Worm (Caenorhabditis elegans) whole organism, young adult: ENCODE data around the gene C48B4.7.

ENCODE experiments used
- B0261.1 ChIP-seq: sonication (generic microtip); optimal IDR thresholded peaks from 2 replicates; lab custom pipeline; 2016; ENCODE audit warnings: mild to moderate bottlenecking, missing genetic modification characterization, moderate library complexity, missing compliant biosample characterization
- F10E7.11 ChIP-seq: sonication (generic microtip); optimal IDR thresholded peaks from 2 replicates; lab custom pipeline; 2017; ENCODE audit warnings: mild to moderate bottlenecking, missing genetic modification characterization, moderate library complexity, missing compliant biosample characterization
- F37B4.10 ChIP-seq: fragments of 200-800 bp; sonication (Bioruptor generic); IDR thresholded peaks from 2 replicates; pipeline ENCODE4 v1.3.6; 2022; ENCODE audit warnings: missing genetic modification characterization, missing compliant biosample characterization
- F52B5.7 ChIP-seq: sonication (generic microtip); optimal IDR thresholded peaks from 2 replicates; lab custom pipeline; 2016; ENCODE audit warnings: mild to moderate bottlenecking, missing genetic modification characterization, missing compliant biosample characterization
- F57A8.1 ChIP-seq: fragments of 200-800 bp; sonication (Bioruptor generic); optimal IDR thresholded peaks from 2 replicates; lab custom pipeline; 2018; ENCODE audit warnings: mild to moderate bottlenecking, missing genetic modification characterization, moderate library complexity, missing compliant biosample characterization
- T26A5.8 ChIP-seq: sonication (generic microtip); optimal IDR thresholded peaks from 2 replicates; lab custom pipeline; 2016; ENCODE audit warnings: missing genetic modification characterization, missing compliant biosample characterization
- Y79H2A.3 ChIP-seq: fragments of 200-800 bp; sonication (Bioruptor generic); conservative IDR thresholded peaks from 2 replicates; pipeline ENCODE4 v1.3.6; 2022; ENCODE audit warnings: missing genetic modification reagents, missing genetic modification characterization, missing compliant biosample characterization
- ZK185.1 ChIP-seq: sonication (generic microtip); optimal IDR thresholded peaks from 2 replicates; lab custom pipeline; 2016; ENCODE audit warnings: mild to moderate bottlenecking, missing genetic modification characterization, missing compliant biosample characterization; ENCODE audit not compliant: poor library complexity, severe bottlenecking
- aptf-3 ChIP-seq: fragments of 200-800 bp; sonication (Bioruptor generic); IDR thresholded peaks from 2 replicates; pipeline ENCODE4 v1.3.6; 2022; ENCODE audit warnings: missing genetic modification characterization, missing compliant biosample characterization
- attf-3 ChIP-seq: fragments of 200-800 bp; sonication (Bioruptor generic); conservative IDR thresholded peaks from 2 replicates; pipeline ENCODE4 v1.3.6; 2022; ENCODE audit warnings: missing genetic modification reagents, missing genetic modification characterization, missing compliant biosample characterization
- attf-6 ChIP-seq: fragments of 200-800 bp; sonication (Bioruptor generic); IDR thresholded peaks from 2 replicates; pipeline ENCODE4 v1.3.6; 2022; ENCODE audit warnings: missing genetic modification reagents, missing genetic modification characterization, missing compliant biosample characterization
- ceh-27 ChIP-seq: fragments of 200-800 bp; sonication (Bioruptor generic); optimal IDR thresholded peaks from 2 replicates; lab custom pipeline; 2018; ENCODE audit warnings: mild to moderate bottlenecking, missing genetic modification characterization, moderate library complexity, missing compliant biosample characterization
- ceh-58 ChIP-seq: fragments of 200-800 bp; sonication (Bioruptor generic); IDR thresholded peaks from 2 replicates; pipeline ENCODE4 v1.3.6; 2022; ENCODE audit warnings: missing genetic modification characterization, missing compliant biosample characterization
- ceh-91 ChIP-seq: fragments of 200-800 bp; sonication (Bioruptor generic); IDR thresholded peaks from 2 replicates; pipeline ENCODE4 v1.3.6; 2022; ENCODE audit warnings: missing genetic modification reagents, missing genetic modification characterization, missing compliant biosample characterization
- dox-1 ChIP-seq: fragments of 200-800 bp; sonication (Bioruptor generic); IDR thresholded peaks from 2 replicates; pipeline ENCODE4 v1.3.6; 2022; ENCODE audit warnings: missing genetic modification reagents, missing genetic modification characterization, missing compliant biosample characterization
- dpff-1 ChIP-seq: sonication (generic microtip); optimal IDR thresholded peaks from 2 replicates; lab custom pipeline; 2017; ENCODE audit warnings: mild to moderate bottlenecking, missing genetic modification characterization, missing compliant biosample characterization
- efl-1 ChIP-seq: fragments of 150-350 bp; optimal IDR thresholded peaks from 2 replicates; lab custom pipeline; 2014; ENCODE audit warnings: missing biosample characterization, missing genetic modification reagents, missing genetic modification characterization
- egrh-3 ChIP-seq: fragments of 200-800 bp; sonication (Bioruptor generic); IDR thresholded peaks from 2 replicates; pipeline ENCODE4 v1.3.6; 2022; ENCODE audit warnings: missing genetic modification reagents, missing genetic modification characterization, missing compliant biosample characterization
- gei-17 ChIP-seq: fragments of 200-800 bp; sonication (Bioruptor generic); optimal IDR thresholded peaks from 2 replicates; lab custom pipeline; 2018; ENCODE audit warnings: mild to moderate bottlenecking, missing genetic modification characterization, missing compliant biosample characterization
- hlh-12 ChIP-seq: sonication (generic microtip); optimal IDR thresholded peaks from 2 replicates; lab custom pipeline; 2016; ENCODE audit warnings: missing genetic modification characterization, missing compliant biosample characterization
- hlh-26 ChIP-seq: fragments of 200-800 bp; sonication (Bioruptor generic); conservative IDR thresholded peaks from 2 replicates; pipeline ENCODE4 v1.3.6; 2022; ENCODE audit warnings: missing genetic modification reagents, missing genetic modification characterization, missing compliant biosample characterization
- hmg-1.2 ChIP-seq: fragments of 200-800 bp; sonication (Bioruptor generic); IDR thresholded peaks from 2 replicates; pipeline ENCODE4 v1.3.6; 2022; ENCODE audit warnings: missing genetic modification reagents, missing genetic modification characterization, missing compliant biosample characterization
- hsf-1 ChIP-seq: fragments of 200-800 bp; sonication (Bioruptor generic); IDR thresholded peaks from 2 replicates; pipeline ENCODE4 v1.3.6; 2022; ENCODE audit warnings: missing genetic modification reagents, missing genetic modification characterization, missing compliant biosample characterization
- lag-1 ChIP-seq: fragments of 200-800 bp; sonication (Bioruptor generic); IDR thresholded peaks from 2 replicates; pipeline ENCODE4 v1.3.6; 2022; ENCODE audit warnings: missing genetic modification reagents, missing genetic modification characterization, missing compliant biosample characterization
- let-607 ChIP-seq, 2 experiments: fragments of 200-800 bp in 1 of 2; sonication (Bioruptor generic) in 1 of 2; sonication (generic microtip) in 1 of 2; optimal IDR thresholded peaks; 2 replicates each; lab custom pipeline; 2016 to 2018; ENCODE audit warnings: mild to moderate bottlenecking in 2 of 2, missing compliant biosample characterization in 2 of 2, missing genetic modification characterization in 2 of 2, moderate library complexity in 2 of 2, missing genotype in 1 of 2
- lin-26 ChIP-seq: fragments of 200-800 bp; sonication (Bioruptor generic); IDR thresholded peaks from 2 replicates; pipeline ENCODE4 v1.3.6; 2022; ENCODE audit warnings: missing genetic modification reagents, missing genetic modification characterization, missing compliant biosample characterization
- lin-35 ChIP-seq, 3 experiments: fragments of 150-350 bp in 2 of 3; sonication (generic microtip) in 1 of 3; optimal IDR thresholded peaks; 2 replicates each; lab custom pipeline; 2014 to 2018; ENCODE audit warnings: missing biosample characterization in 3 of 3, missing genetic modification characterization in 3 of 3, missing genetic modification reagents in 3 of 3
- lsl-1 ChIP-seq: fragments of 200-800 bp; sonication (Bioruptor generic); optimal IDR thresholded peaks from 2 replicates; lab custom pipeline; 2018; ENCODE audit warnings: mild to moderate bottlenecking, missing genetic modification characterization, moderate library complexity, missing compliant biosample characterization
- madf-3 ChIP-seq: fragments of 200-800 bp; sonication (Bioruptor generic); IDR thresholded peaks from 2 replicates; pipeline ENCODE4 v1.3.6; 2022; ENCODE audit warnings: missing genetic modification reagents, missing genetic modification characterization, missing compliant biosample characterization
- madf-6 ChIP-seq: fragments of 200-800 bp; sonication (Bioruptor generic); IDR thresholded peaks from 2 replicates; pipeline ENCODE4 v1.3.6; 2022; ENCODE audit warnings: missing genetic modification reagents, missing genetic modification characterization, missing compliant biosample characterization
- madf-8 ChIP-seq: fragments of 200-800 bp; sonication (Bioruptor generic); conservative IDR thresholded peaks from 2 replicates; pipeline ENCODE4 v1.3.6; 2022; ENCODE audit warnings: missing genetic modification reagents, missing genetic modification characterization, missing compliant biosample characterization
- mcd-1 ChIP-seq: fragments of 200-800 bp; sonication (Bioruptor generic); IDR thresholded peaks from 2 replicates; pipeline ENCODE4 v1.3.6; 2022; ENCODE audit warnings: missing genetic modification reagents, missing genetic modification characterization, missing compliant biosample characterization
- nfya-2 ChIP-seq: fragments of 200-800 bp; sonication (Bioruptor generic); IDR thresholded peaks from 2 replicates; pipeline ENCODE4 v1.3.6; 2022; ENCODE audit warnings: missing genetic modification reagents, missing genetic modification characterization, missing compliant biosample characterization
- nfyb-1 ChIP-seq: fragments of 200-800 bp; sonication (Bioruptor generic); IDR thresholded peaks from 2 replicates; pipeline ENCODE4 v1.3.6; 2022; ENCODE audit warnings: missing genetic modification reagents, missing genetic modification characterization, missing compliant biosample characterization
- nhr-27 ChIP-seq: fragments of 200-800 bp; sonication (Bioruptor generic); optimal IDR thresholded peaks from 2 replicates; lab custom pipeline; 2018; ENCODE audit warnings: mild to moderate bottlenecking, missing genetic modification characterization, moderate library complexity, missing compliant biosample characterization
- pha-4 ChIP-seq: fragments of 150-350 bp; sonication (generic microtip); optimal IDR thresholded peaks from 2 replicates; lab custom pipeline; 2014; ENCODE audit warnings: missing biosample characterization, missing genetic modification reagents, missing genetic modification characterization
- rec-8 ChIP-seq, 2 experiments: sonication (generic microtip); optimal IDR thresholded peaks; 2 replicates each; lab custom pipeline; 2016; ENCODE audit warnings: mild to moderate bottlenecking in 2 of 2, missing genetic modification characterization in 2 of 2, missing genetic modification reagents in 2 of 2, missing genotype in 2 of 2, missing biosample characterization in 1 of 2, missing compliant biosample characterization in 1 of 2, moderate library complexity in 1 of 2
- snpc-1.3 ChIP-seq: sonication (generic microtip); optimal IDR thresholded peaks from 2 replicates; lab custom pipeline; 2017; ENCODE audit warnings: missing genetic modification characterization, mild to moderate bottlenecking, missing compliant biosample characterization, antibody characterized with exemption, moderate library complexity, missing genotype, missing genetic modification reagents; ENCODE audit not compliant: insufficient read depth
- sptf-2 ChIP-seq: fragments of 200-800 bp; sonication (Bioruptor generic); optimal IDR thresholded peaks from 2 replicates; lab custom pipeline; 2018; ENCODE audit warnings: mild to moderate bottlenecking, missing genetic modification characterization, missing compliant biosample characterization
- tbp1 ChIP-seq: fragments of 200-800 bp; sonication (Bioruptor generic); optimal IDR thresholded peaks from 2 replicates; lab custom pipeline; 2018; ENCODE audit warnings: mild to moderate bottlenecking, missing genetic modification characterization, missing compliant biosample characterization
- unc-130 ChIP-seq: sonication (generic microtip); optimal IDR thresholded peaks from 2 replicates; lab custom pipeline; 2016; ENCODE audit warnings: missing genetic modification reagents, missing genetic modification characterization, missing compliant biosample characterization
- unc-62 ChIP-seq: fragments of 150-350 bp; optimal IDR thresholded peaks from 2 replicates; lab custom pipeline; 2014; ENCODE audit warnings: missing biosample characterization, missing genetic modification reagents, missing genetic modification characterization
- ztf-18 ChIP-seq: sonication (generic microtip); optimal IDR thresholded peaks from 2 replicates; lab custom pipeline; 2016; ENCODE audit warnings: missing genotype, mild to moderate bottlenecking, missing genetic modification characterization, missing compliant biosample characterization
- ztf-3 ChIP-seq: fragments of 200-800 bp; sonication (Bioruptor generic); optimal IDR thresholded peaks from 2 replicates; lab custom pipeline; 2018; ENCODE audit warnings: mild to moderate bottlenecking, missing genetic modification characterization, missing compliant biosample characterization

The C48B4.7 gene

DNA sequence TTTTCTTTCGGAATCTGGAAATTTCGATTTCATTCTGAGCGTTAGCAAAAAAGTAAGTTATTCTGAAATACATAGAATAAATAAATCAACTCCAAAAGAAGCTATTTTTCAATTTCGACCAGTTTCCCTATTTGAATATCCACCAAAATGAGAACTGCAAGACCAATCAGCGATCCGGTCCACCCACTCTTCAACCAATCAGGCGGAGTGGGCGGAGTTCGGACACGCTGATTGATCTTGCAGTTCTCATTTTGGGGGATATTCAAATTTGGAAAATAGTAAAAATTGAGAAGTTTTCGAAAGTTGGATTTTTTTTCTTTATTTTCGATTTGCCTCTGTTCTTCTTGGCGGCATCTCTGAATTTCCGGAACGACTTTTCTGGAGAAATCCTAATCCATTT, 11.6 kb upstream of the C48B4.7 start (continued):
- peak; percentile 73 to 95 for TF ChIP-seq let-607 (tag; optimal IDR thresholded peaks at IDR 0.05; lab: Kevin White, UChicago)
- TF ChIP-seq F10E7.11 (tag; lab: Kevin White, UChicago): no peak
- no peak for TF ChIP-seq lsl-1
- no peak for TF ChIP-seq ZK185.1
- TF ChIP-seq madf-6 (GFP tag; lab: Robert Waterston, UW): no peak
- peak; percentile 50 for TF ChIP-seq efl-1 (GFP tag; lab: Kevin White, UChicago)
- no peak for TF ChIP-seq hlh-26 (GFP tag; lab: Robert Waterston, UW)
- TF ChIP-seq rec-8 (tag; optimal IDR thresholded peaks at IDR 0.05; lab: Kevin White, UChicago): no peak
- no peak for TF ChIP-seq F52B5.7 (tag; lab: Kevin White, UChicago)
- peak; percentile 98 for TF ChIP-seq nfya-2
- TF ChIP-seq madf-8 (GFP tag; lab: Robert Waterston, UW): no peak
- TF ChIP-seq pha-4: no peak
- TF ChIP-seq lag-1 (GFP tag; lab: Robert Waterston, UW): no peak
- TF ChIP-seq F37B4.10: no peak
- TF ChIP-seq ceh-27 (GFP tag; lab: Kevin White, UChicago): no peak
- TF ChIP-seq lin-35 (GFP tag; optimal IDR thresholded peaks at IDR 0.05; lab: Kevin White, UChicago): peak in 1 of 3 experiments; percentile 26
- 0 out of 2 replicates have a peak, but pooled peaks have one; percentile 12 for TF ChIP-seq mcd-1
- no peak for TF ChIP-seq hmg-1.2 (GFP tag; lab: Robert Waterston, UW)
- no peak for TF ChIP-seq tbp1 (GFP tag; lab: Kevin White, UChicago)
- TF ChIP-seq dpff-1 (tag; lab: Kevin White, UChicago): no peak
- no peak for TF ChIP-seq unc-130
- TF ChIP-seq snpc-1.3 (tag; lab: Kevin White, UChicago): no peak
- TF ChIP-seq ztf-18 (tag; lab: Kevin White, UChicago): no peak
- TF ChIP-seq Y79H2A.3: no peak
- no peak for TF ChIP-seq attf-3 (GFP tag; lab: Robert Waterston, UW)
- no peak for TF ChIP-seq F57A8.1
- TF ChIP-seq ceh-58 (GFP tag; lab: Robert Waterston, UW): no peak
- no peak for TF ChIP-seq aptf-3 (GFP tag; lab: Robert Waterston, UW)
- TF ChIP-seq nfyb-1: peak; percentile 99
- no peak for TF ChIP-seq egrh-3 (GFP tag; lab: Robert Waterston, UW)
- no peak for TF ChIP-seq ceh-91 (GFP tag; lab: Robert Waterston, UW)

DNA sequence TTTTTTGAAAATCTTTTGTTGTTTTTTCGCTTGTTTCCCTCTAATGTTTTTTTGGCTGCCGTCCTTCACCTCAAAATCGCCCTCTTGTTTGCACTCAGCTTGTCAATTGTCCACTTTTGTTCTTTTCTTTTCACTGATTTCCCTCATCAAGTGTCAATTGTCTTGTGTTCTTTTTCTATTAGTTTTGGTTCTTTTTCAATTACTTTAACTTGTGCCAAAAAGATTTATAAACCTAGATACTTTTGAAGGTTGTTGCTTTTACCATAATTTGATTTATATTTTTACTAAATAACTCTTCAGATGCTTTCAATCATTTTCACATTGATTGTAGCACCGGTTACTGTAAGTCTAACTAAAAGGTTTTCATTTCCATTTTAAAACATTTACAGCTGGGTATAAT, 9.2 kb upstream of the C48B4.7 start, which contains the start of gene C48B4.13:
C48B4.13 (plus strand) TSS at position 301 of the 400 bp plus-strand sequence.
- TF ChIP-seq ztf-18 (tag; lab: Kevin White, UChicago) (no peak), ztf-3 (GFP tag; lab: Kevin White, UChicago) (no peak), unc-62 (GFP tag; lab: Kevin White, UChicago) (no peak), sptf-2 (no peak), B0261.1 (tag; lab: Kevin White, UChicago) (no peak), F52B5.7 (tag; lab: Kevin White, UChicago) (no peak), gei-17 (no peak), nfyb-1 (no peak), lin-26 (no peak), hlh-12 (tag; lab: Kevin White, UChicago) (no peak), T26A5.8 (tag; lab: Kevin White, UChicago) (no peak), pha-4 (no peak), attf-3 (GFP tag; lab: Robert Waterston, UW) (no peak), tbp1 (GFP tag; lab: Kevin White, UChicago) (no peak), nhr-27 (tag; lab: Kevin White, UChicago) (no peak), hsf-1 (GFP tag; lab: Robert Waterston, UW) (no peak), attf-6 (no peak), madf-3 (no peak), dox-1 (GFP tag; lab: Robert Waterston, UW) (no peak)
